Worm (Caenorhabditis elegans) whole organism, L1 larva: Measurements from ENCODE around the gene pcn-1.

Experiments
- C04F5.9 ChIP-seq: sonication (generic microtip); optimal IDR thresholded peaks from 2 replicates; lab custom pipeline; 2016; ENCODE audit warnings: missing genetic modification characterization, missing compliant biosample characterization
- F16B12.6 ChIP-seq: fragments of 150-350 bp; optimal IDR thresholded peaks from 2 replicates; lab custom pipeline; 2014; ENCODE audit warnings: missing biosample characterization, missing genetic modification characterization
- aha-1 ChIP-seq: fragments of 150-350 bp; optimal IDR thresholded peaks from 2 replicates; lab custom pipeline; 2014; ENCODE audit warnings: missing biosample characterization, missing genetic modification characterization
- ceh-63 ChIP-seq: fragments of 200-800 bp; sonication (Bioruptor generic); optimal IDR thresholded peaks from 2 replicates; lab custom pipeline; 2018; ENCODE audit warnings: mild to moderate bottlenecking, missing genetic modification characterization, missing compliant biosample characterization
- ceh-8 ChIP-seq: fragments of 200-800 bp; sonication (Bioruptor generic); optimal IDR thresholded peaks from 2 replicates; lab custom pipeline; 2018; ENCODE audit warnings: mild to moderate bottlenecking, missing genetic modification characterization, moderate library complexity, missing compliant biosample characterization
- ceh-90 ChIP-seq: sonication (generic microtip); optimal IDR thresholded peaks from 2 replicates; lab custom pipeline; 2016; ENCODE audit warnings: missing genetic modification characterization, missing compliant biosample characterization
- ces-1 ChIP-seq: fragments of 150-350 bp; optimal IDR thresholded peaks from 2 replicates; lab custom pipeline; 2014; ENCODE audit warnings: missing biosample characterization, missing genetic modification reagents, missing genetic modification characterization
- dpl-1 ChIP-seq, 3 experiments: fragments of 150-350 bp in 2 of 3; sonication (generic microtip) in 1 of 3; optimal IDR thresholded peaks; 2 replicates each; lab custom pipeline; 2014 to 2017; ENCODE audit warnings: missing biosample characterization in 3 of 3, missing genetic modification characterization in 3 of 3, missing genetic modification reagents in 3 of 3
- dsc-1 ChIP-seq: sonication (generic microtip); optimal IDR thresholded peaks from 2 replicates; lab custom pipeline; 2016; ENCODE audit warnings: mild to moderate bottlenecking, missing genetic modification characterization, missing compliant biosample characterization
- efl-1 ChIP-seq, 4 experiments: fragments of 150-350 bp; optimal IDR thresholded peaks in 3 of 4; peaks in 1 of 4; 1 replicate in 1 of 4; 2 replicates in 3 of 4; lab custom pipeline; 2014; ENCODE audit warnings: missing biosample characterization in 2 of 4, missing genetic modification characterization in 2 of 4, missing genetic modification reagents in 2 of 4
- efl-3 ChIP-seq: fragments of 200-800 bp; sonication (Bioruptor generic); optimal IDR thresholded peaks from 2 replicates; lab custom pipeline; 2018; ENCODE audit warnings: mild to moderate bottlenecking, missing genetic modification characterization, missing compliant biosample characterization
- egl-13 ChIP-seq: sonication (generic microtip); optimal IDR thresholded peaks from 2 replicates; lab custom pipeline; 2016; ENCODE audit warnings: missing genotype, missing genetic modification reagents, missing genetic modification characterization, missing compliant biosample characterization
- ets-5 ChIP-seq: fragments of 200-800 bp; sonication (Bioruptor generic); IDR thresholded peaks from 2 replicates; pipeline ENCODE4 v1.3.6; 2022; ENCODE audit warnings: missing genetic modification characterization, missing compliant biosample characterization
- grh-1 ChIP-seq: fragments of 200-800 bp; sonication (Bioruptor generic); IDR thresholded peaks from 2 replicates; pipeline ENCODE4 v1.3.6; 2022; ENCODE audit warnings: missing genetic modification reagents, missing genetic modification characterization, missing compliant biosample characterization
- hlh-17 ChIP-seq: fragments of 200-800 bp; sonication (Bioruptor generic); optimal IDR thresholded peaks from 2 replicates; lab custom pipeline; 2018; ENCODE audit warnings: missing genetic modification characterization, mild to moderate bottlenecking, missing compliant biosample characterization, moderate library complexity, borderline replicate concordance
- hlh-4 ChIP-seq: sonication (generic microtip); optimal IDR thresholded peaks from 2 replicates; lab custom pipeline; 2016; ENCODE audit warnings: mild to moderate bottlenecking, missing genetic modification characterization, missing compliant biosample characterization
- jun-1 ChIP-seq: fragments of 150-350 bp; optimal IDR thresholded peaks from 2 replicates; lab custom pipeline; 2014; ENCODE audit warnings: missing biosample characterization, missing genetic modification reagents, missing genetic modification characterization
- lin-13 ChIP-seq: fragments of 150-350 bp; optimal IDR thresholded peaks from 2 replicates; lab custom pipeline; 2014; ENCODE audit warnings: missing biosample characterization, missing genetic modification reagents, missing genetic modification characterization
- lin-15B ChIP-seq: fragments of 150-350 bp; sonication (generic microtip); optimal IDR thresholded peaks from 3 replicates; lab custom pipeline; 2014; ENCODE audit warnings: missing biosample characterization, missing genetic modification characterization
- lin-35 ChIP-seq, 2 experiments: fragments of 150-350 bp; optimal IDR thresholded peaks; 2 replicates each; lab custom pipeline; 2014; ENCODE audit warnings: missing biosample characterization in 2 of 2, missing genetic modification characterization in 2 of 2, missing genetic modification reagents in 2 of 2
- lin-39 ChIP-seq: fragments of 150-350 bp; optimal IDR thresholded peaks from 2 replicates; lab custom pipeline; 2014; ENCODE audit warnings: missing biosample characterization, missing genetic modification reagents, missing genetic modification characterization
- lir-3 ChIP-seq: sonication (generic microtip); optimal IDR thresholded peaks from 2 replicates; lab custom pipeline; 2016; ENCODE audit warnings: mild to moderate bottlenecking, missing genetic modification characterization, moderate library complexity, missing compliant biosample characterization; ENCODE audit not compliant: poor library complexity
- lsy-2 ChIP-seq, 2 experiments: fragments of 150-350 bp; optimal IDR thresholded peaks; 2 replicates each; lab custom pipeline; 2014; ENCODE audit warnings: missing biosample characterization in 2 of 2, missing genetic modification characterization in 2 of 2
- mdl-1 ChIP-seq, 2 experiments: fragments of 150-350 bp; optimal IDR thresholded peaks; 2 replicates each; lab custom pipeline; 2014 to 2017; ENCODE audit warnings: missing biosample characterization in 2 of 2, missing genetic modification characterization in 2 of 2, inconsistent platforms in 1 of 2
- mep-1 ChIP-seq: fragments of 150-350 bp; optimal IDR thresholded peaks from 2 replicates; lab custom pipeline; 2014; ENCODE audit warnings: missing biosample characterization, missing genetic modification characterization
- nhr-11 ChIP-seq: fragments of 150-350 bp; optimal IDR thresholded peaks from 2 replicates; lab custom pipeline; 2014; ENCODE audit warnings: missing biosample characterization, missing genetic modification characterization
- nhr-12 ChIP-seq: sonication (generic microtip); optimal IDR thresholded peaks from 2 replicates; lab custom pipeline; 2017; ENCODE audit warnings: missing biosample characterization, missing genetic modification characterization
- nhr-20 ChIP-seq: sonication (generic microtip); optimal IDR thresholded peaks from 2 replicates; lab custom pipeline; 2016; ENCODE audit warnings: mild to moderate bottlenecking, missing genetic modification characterization, missing compliant biosample characterization
- nhr-28 ChIP-seq: fragments of 150-350 bp; optimal IDR thresholded peaks from 2 replicates; lab custom pipeline; 2014; ENCODE audit warnings: missing biosample characterization, missing genetic modification characterization
- nhr-47 ChIP-seq: sonication (generic microtip); optimal IDR thresholded peaks from 2 replicates; lab custom pipeline; 2016; ENCODE audit warnings: mild to moderate bottlenecking, missing genetic modification characterization, moderate library complexity, missing compliant biosample characterization
- nhr-71 ChIP-seq: sonication (generic microtip); optimal IDR thresholded peaks from 2 replicates; lab custom pipeline; 2016; ENCODE audit warnings: mild to moderate bottlenecking, missing genetic modification characterization, moderate library complexity, missing compliant biosample characterization
- nhr-77 ChIP-seq: fragments of 150-350 bp; optimal IDR thresholded peaks from 2 replicates; lab custom pipeline; 2014; ENCODE audit warnings: missing biosample characterization, missing genetic modification characterization
- nhr-85 ChIP-seq: sonication (generic microtip); peaks from one replicate; lab custom pipeline; 2016; ENCODE audit warnings: missing genetic modification characterization, inconsistent platforms, missing compliant biosample characterization
- nhr-90 ChIP-seq: sonication (generic microtip); optimal IDR thresholded peaks from 2 replicates; lab custom pipeline; 2016; ENCODE audit warnings: mild to moderate bottlenecking, missing genetic modification characterization, missing compliant biosample characterization; ENCODE audit not compliant: poor library complexity
- pax-3 ChIP-seq: fragments of 200-800 bp; sonication (Bioruptor generic); optimal IDR thresholded peaks from 2 replicates; lab custom pipeline; 2018; ENCODE audit warnings: mild to moderate bottlenecking, missing genetic modification characterization, moderate library complexity, missing compliant biosample characterization
- rnt-1 ChIP-seq: sonication (generic microtip); optimal IDR thresholded peaks from 2 replicates; lab custom pipeline; 2016; ENCODE audit warnings: mild to moderate bottlenecking, missing genetic modification characterization, moderate library complexity, missing compliant biosample characterization
- skn-1 ChIP-seq: fragments of 150-350 bp; optimal IDR thresholded peaks from 2 replicates; lab custom pipeline; 2014; ENCODE audit warnings: missing biosample characterization, missing genetic modification characterization
- snpc-4 ChIP-seq: fragments of 150-350 bp; optimal IDR thresholded peaks from 2 replicates; lab custom pipeline; 2014; ENCODE audit warnings: missing biosample characterization, missing genetic modification characterization
- snu-23 ChIP-seq: sonication (generic microtip); optimal IDR thresholded peaks from 2 replicates; lab custom pipeline; 2016; ENCODE audit warnings: missing genetic modification characterization, missing compliant biosample characterization
- sup-37 ChIP-seq: fragments of 200-800 bp; sonication (Bioruptor generic); optimal IDR thresholded peaks from 2 replicates; lab custom pipeline; 2018; ENCODE audit warnings: mild to moderate bottlenecking, missing genetic modification characterization, missing compliant biosample characterization
- swsn-7 ChIP-seq: sonication (generic microtip); optimal IDR thresholded peaks from 2 replicates; lab custom pipeline; 2016; ENCODE audit warnings: missing genetic modification characterization, missing compliant biosample characterization
- tbx-2 ChIP-seq: sonication (generic microtip); optimal IDR thresholded peaks from 2 replicates; lab custom pipeline; 2016; ENCODE audit warnings: missing genetic modification characterization, missing compliant biosample characterization
- unc-130 ChIP-seq: fragments of 150-350 bp; optimal IDR thresholded peaks from 2 replicates; lab custom pipeline; 2017; ENCODE audit warnings: missing biosample characterization, missing genetic modification characterization, inconsistent platforms
- unc-62 ChIP-seq: fragments of 150-350 bp; optimal IDR thresholded peaks from 2 replicates; lab custom pipeline; 2014; ENCODE audit warnings: missing biosample characterization, missing genetic modification reagents, missing genetic modification characterization
- vab-15 ChIP-seq: sonication (generic microtip); optimal IDR thresholded peaks from 2 replicates; lab custom pipeline; 2017; ENCODE audit warnings: missing genotype, mild to moderate bottlenecking, missing genetic modification characterization, missing compliant biosample characterization
- xbp-1 ChIP-seq: sonication (generic microtip); optimal IDR thresholded peaks from 2 replicates; lab custom pipeline; 2016; ENCODE audit warnings: missing genetic modification characterization, missing compliant biosample characterization
- zag-1 ChIP-seq: fragments of 150-350 bp; optimal IDR thresholded peaks from 2 replicates; lab custom pipeline; 2014; ENCODE audit warnings: missing biosample characterization, missing genetic modification characterization
- ztf-11 ChIP-seq, 2 experiments: sonication (generic microtip); optimal IDR thresholded peaks; 2 replicates each; lab custom pipeline; 2016 to 2017; ENCODE audit warnings: missing genetic modification characterization in 2 of 2, missing biosample characterization in 1 of 2, missing compliant biosample characterization in 1 of 2

pcn-1 gene

ce11 chrIV:4093087-4093486 is 43.8 kb upstream of the pcn-1 start (continued):
- TF ChIP-seq snpc-4 (tag; lab: Kevin White, UChicago), result peak; percentile 42
- peak; percentile 88 for TF ChIP-seq swsn-7 (tag; lab: Kevin White, UChicago)
- TF ChIP-seq ceh-90 (tag; lab: Kevin White, UChicago), result no peak
- TF ChIP-seq rnt-1, result peak; percentile 80
- TF ChIP-seq aha-1, result no peak
- peak; percentile 92 for TF ChIP-seq nhr-71 (tag; lab: Kevin White, UChicago)
- no peak for TF ChIP-seq ceh-8 (GFP tag; lab: Kevin White, UChicago)
- TF ChIP-seq zag-1 (tag; lab: Kevin White, UChicago), result no peak
- TF ChIP-seq sup-37 (GFP tag; lab: Kevin White, UChicago), result no peak
- no peak for TF ChIP-seq unc-130 (tag; lab: Kevin White, UChicago)
- peak; percentile 68 for TF ChIP-seq nhr-90
- no peak for TF ChIP-seq hlh-4
- TF ChIP-seq lin-15B (tag; lab: Kevin White, UChicago), result no peak
- peak; percentile 53 for TF ChIP-seq pax-3 (tag; lab: Kevin White, UChicago)
- TF ChIP-seq nhr-11, result peak; percentile 40
- TF ChIP-seq C04F5.9 (tag; lab: Kevin White, UChicago), result peak; percentile 17
- no peak for TF ChIP-seq nhr-28 (tag; lab: Kevin White, UChicago)
- TF ChIP-seq grh-1 (GFP tag; lab: Robert Waterston, UW), result peak; percentile 60; the same call in 1 of the 2 replicates
- TF ChIP-seq skn-1, result peak; percentile 76
- TF ChIP-seq lsy-2 (tag; optimal IDR thresholded peaks at IDR 0.05; lab: Kevin White, UChicago), result peak; percentile 75 to 77
- no peak for TF ChIP-seq lir-3
- TF ChIP-seq nhr-12 (tag; lab: Kevin White, UChicago), result no peak
- TF ChIP-seq jun-1 (tag; lab: Kevin White, UChicago), result peak; percentile 76
- peak; percentile 67 for TF ChIP-seq mep-1 (tag; lab: Kevin White, UChicago)
- peak; percentile 75 to 85 for TF ChIP-seq efl-1 (optimal IDR thresholded peaks at IDR 0.05; lab: Kevin White, UChicago)
- TF ChIP-seq efl-1 (GFP tag; optimal IDR thresholded peaks at IDR 0.05 in 1 of 2; lab: Kevin White, UChicago), result peak; percentile 35 to 94
- no peak for TF ChIP-seq ceh-63 (GFP tag; lab: Kevin White, UChicago)
- TF ChIP-seq ets-5 (GFP tag; lab: Robert Waterston, UW), result no peak
- no peak for TF ChIP-seq efl-3 (GFP tag; lab: Kevin White, UChicago)
- peak; percentile 78 for TF ChIP-seq egl-13 (tag; lab: Kevin White, UChicago)
- TF ChIP-seq lin-13 (GFP tag; lab: Kevin White, UChicago), result peak; percentile 32
- peak; percentile 80 for TF ChIP-seq tbx-2 (tag; lab: Kevin White, UChicago)

- peak; percentile 43 for TF ChIP-seq mep-1 (tag; lab: Kevin White, UChicago)
- no peak for TF ChIP-seq rnt-1
- peak; percentile 28 for TF ChIP-seq lin-39 (tag; lab: Kevin White, UChicago)
- peak in 1 of 2 experiments; percentile 17 for TF ChIP-seq lin-35 (GFP tag; optimal IDR thresholded peaks at IDR 0.05; lab: Kevin White, UChicago)
- TF ChIP-seq dsc-1 (tag; lab: Kevin White, UChicago), result peak; percentile 29
- peak; percentile 24 for TF ChIP-seq swsn-7 (tag; lab: Kevin White, UChicago)
- TF ChIP-seq ztf-11 (tag; optimal IDR thresholded peaks at IDR 0.05; lab: Kevin White, UChicago), result no peak
- no peak for TF ChIP-seq vab-15 (tag; lab: Kevin White, UChicago)
- TF ChIP-seq jun-1 (tag; lab: Kevin White, UChicago), result no peak
- TF ChIP-seq lsy-2 (tag; optimal IDR thresholded peaks at IDR 0.05; lab: Kevin White, UChicago), result peak; percentile 43 to 48
- TF ChIP-seq xbp-1 (tag; lab: Kevin White, UChicago), result peak; percentile 29
- TF ChIP-seq tbx-2 (tag; lab: Kevin White, UChicago), result no peak
- TF ChIP-seq nhr-85 (tag; lab: Kevin White, UChicago), result peak; percentile 63
- TF ChIP-seq mdl-1 (tag; optimal IDR thresholded peaks at IDR 0.05; lab: Kevin White, UChicago), result no peak
- no peak for TF ChIP-seq nhr-11
- no peak for TF ChIP-seq nhr-90
- TF ChIP-seq lin-13 (GFP tag; lab: Kevin White, UChicago), result no peak
- no peak for TF ChIP-seq nhr-12 (tag; lab: Kevin White, UChicago)
- TF ChIP-seq unc-62, result no peak
- no peak for TF ChIP-seq lir-3
- no peak for TF ChIP-seq ets-5 (GFP tag; lab: Robert Waterston, UW)
- TF ChIP-seq dpl-1 (GFP tag; optimal IDR thresholded peaks at IDR 0.05; lab: Kevin White, UChicago), result peak; percentile 2 to 57 (median 54)
- TF ChIP-seq hlh-17 (GFP tag; lab: Kevin White, UChicago), result no peak
- TF ChIP-seq nhr-71 (tag; lab: Kevin White, UChicago), result peak; percentile 43
- no peak for TF ChIP-seq nhr-77 (tag; lab: Kevin White, UChicago)
- TF ChIP-seq F16B12.6, result peak; percentile 86
- TF ChIP-seq ceh-90 (tag; lab: Kevin White, UChicago), result peak; percentile 24
- TF ChIP-seq ces-1 (GFP tag; lab: Kevin White, UChicago), result no peak
- TF ChIP-seq snu-23, result peak; percentile 41
- TF ChIP-seq nhr-47 (tag; lab: Kevin White, UChicago), result peak; percentile 43
- peak; percentile 31 to 55 for TF ChIP-seq efl-1 (optimal IDR thresholded peaks at IDR 0.05; lab: Kevin White, UChicago)
- TF ChIP-seq efl-1 (GFP tag; optimal IDR thresholded peaks at IDR 0.05 in 1 of 2; lab: Kevin White, UChicago), result peak; percentile 36 to 88
- TF ChIP-seq nhr-20 (tag; lab: Kevin White, UChicago), result peak; percentile 11
Observed at ce11 chrIV:4085787-4086262, 36.6 kb upstream of the pcn-1 start, which contains the start of gene C35B1.2. Gene C35B1.2, plus strand, starts transcription at chrIV:4086212.
